Fruit fly (Drosophila melanogaster) whole organism, larva: ENCODE results near the gene Cpr72Ea.

Source experiments
- noc ChIP-seq: fragments of 200-800 bp; sonication (Bioruptor generic); optimal IDR thresholded peaks from 3 replicates; lab custom pipeline; 2019; ENCODE audit warnings: missing biosample characterization, mild to moderate bottlenecking, missing genetic modification characterization, moderate library complexity

Cpr72Ea gene

DNA sequence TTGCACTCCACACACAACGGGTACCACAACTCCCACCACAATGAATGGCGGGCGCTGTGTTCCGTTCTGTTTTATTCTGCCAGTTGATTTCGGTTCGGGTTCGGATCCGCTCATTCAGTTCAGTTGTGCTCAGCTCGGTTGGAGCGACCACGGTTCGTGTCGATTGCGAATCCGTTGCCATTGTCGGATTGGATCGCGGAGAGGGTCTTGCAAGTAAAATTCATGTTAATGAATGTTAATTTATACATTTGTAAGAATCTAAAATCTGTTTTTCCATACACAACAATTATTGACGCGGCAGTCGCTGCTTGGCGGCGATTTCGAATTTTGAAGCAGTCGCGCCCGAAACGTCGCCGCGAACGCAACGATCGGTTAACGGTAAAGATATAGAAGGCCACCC is 32.1 kb downstream of the Cpr72Ea start, which contains the start of gene Gagr:
Gagr (plus strand) TSS at position 81 of the 400 bp plus-strand sequence.
- no peak for TF ChIP-seq noc (tag; lab: Kevin White, UChicago)

DNA sequence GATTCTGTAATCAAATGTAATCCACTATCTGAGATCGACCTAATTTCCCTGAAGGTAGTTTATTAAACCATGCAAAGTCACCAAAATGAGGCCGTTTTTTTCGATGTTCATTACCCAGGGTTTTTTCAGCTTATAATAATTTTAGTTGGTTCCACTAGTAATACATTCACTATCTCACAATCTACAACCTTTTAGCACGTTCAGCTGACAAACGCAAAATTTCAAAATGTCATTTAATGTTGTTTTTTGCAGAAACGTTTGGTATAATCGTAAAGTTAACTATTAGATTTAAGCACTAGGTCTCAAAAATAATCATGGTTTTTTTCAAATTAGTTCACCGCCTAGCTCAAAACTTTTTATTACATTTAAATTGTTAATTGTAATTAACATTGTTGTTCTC is 37.8 kb downstream of the Cpr72Ea start, which contains the start of gene CG44836:
CG44836 (minus strand) TSS at position 101 of the 400 bp plus-strand sequence.
- no peak for TF ChIP-seq noc (tag; lab: Kevin White, UChicago)

DNA sequence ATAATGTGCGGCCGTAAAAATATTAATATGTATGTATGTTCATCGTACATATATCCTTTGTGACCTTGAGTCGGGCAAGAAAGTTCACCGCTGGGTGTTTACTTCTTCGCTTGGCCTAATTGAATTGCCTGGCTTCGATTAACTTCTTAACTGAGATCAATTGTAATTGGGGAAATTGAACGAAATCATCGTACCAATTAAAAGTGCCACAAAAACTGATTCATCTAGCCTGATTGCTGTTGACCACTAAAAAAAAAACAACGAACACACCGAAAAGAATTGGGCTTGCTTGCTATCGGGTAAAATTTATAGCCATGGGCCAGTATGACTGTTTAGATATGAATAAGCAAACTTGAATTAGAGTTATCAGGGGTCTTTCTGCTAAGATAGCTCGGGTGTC is 39.9 kb downstream of the Cpr72Ea start:
- no peak for TF ChIP-seq noc (tag; lab: Kevin White, UChicago)

DNA sequence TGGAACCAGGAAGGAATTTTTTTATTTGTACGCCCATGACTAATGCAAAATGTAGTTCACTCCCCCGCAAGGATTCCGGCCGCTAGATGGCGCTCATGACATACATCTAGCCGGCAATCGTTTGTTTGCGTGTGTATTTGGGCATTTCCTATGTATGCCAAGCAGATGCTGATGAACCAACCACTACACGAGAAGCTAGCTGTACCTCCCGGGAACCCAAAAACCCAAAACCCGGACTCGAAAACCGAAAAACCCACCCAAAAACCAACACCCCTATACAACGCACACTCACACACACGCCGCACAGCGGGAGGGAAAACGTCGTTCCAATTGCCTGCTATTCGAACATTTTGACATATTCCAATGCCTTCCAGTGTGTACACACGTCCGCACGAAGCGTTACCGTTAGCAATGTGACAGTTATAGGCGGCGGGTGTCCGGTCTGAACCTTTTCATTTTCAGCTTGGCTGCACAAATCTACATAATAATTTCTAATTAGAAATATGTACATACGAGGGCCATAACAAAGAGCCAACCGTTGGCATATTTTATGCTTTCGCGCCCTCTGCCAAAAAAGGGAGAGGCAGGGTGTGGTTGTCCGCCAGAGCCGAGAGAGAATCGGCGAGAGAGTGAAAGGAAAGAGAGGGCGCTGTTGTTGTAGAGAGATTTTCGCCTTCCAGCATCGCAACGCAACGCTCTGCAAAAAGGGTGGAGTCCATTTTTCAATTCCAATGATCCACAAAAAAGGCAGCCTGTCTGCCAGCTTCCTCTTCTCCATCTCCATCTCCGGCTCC is 45.6 kb downstream of the Cpr72Ea start:
- TF ChIP-seq noc (tag; lab: Kevin White, UChicago): no peak

DNA sequence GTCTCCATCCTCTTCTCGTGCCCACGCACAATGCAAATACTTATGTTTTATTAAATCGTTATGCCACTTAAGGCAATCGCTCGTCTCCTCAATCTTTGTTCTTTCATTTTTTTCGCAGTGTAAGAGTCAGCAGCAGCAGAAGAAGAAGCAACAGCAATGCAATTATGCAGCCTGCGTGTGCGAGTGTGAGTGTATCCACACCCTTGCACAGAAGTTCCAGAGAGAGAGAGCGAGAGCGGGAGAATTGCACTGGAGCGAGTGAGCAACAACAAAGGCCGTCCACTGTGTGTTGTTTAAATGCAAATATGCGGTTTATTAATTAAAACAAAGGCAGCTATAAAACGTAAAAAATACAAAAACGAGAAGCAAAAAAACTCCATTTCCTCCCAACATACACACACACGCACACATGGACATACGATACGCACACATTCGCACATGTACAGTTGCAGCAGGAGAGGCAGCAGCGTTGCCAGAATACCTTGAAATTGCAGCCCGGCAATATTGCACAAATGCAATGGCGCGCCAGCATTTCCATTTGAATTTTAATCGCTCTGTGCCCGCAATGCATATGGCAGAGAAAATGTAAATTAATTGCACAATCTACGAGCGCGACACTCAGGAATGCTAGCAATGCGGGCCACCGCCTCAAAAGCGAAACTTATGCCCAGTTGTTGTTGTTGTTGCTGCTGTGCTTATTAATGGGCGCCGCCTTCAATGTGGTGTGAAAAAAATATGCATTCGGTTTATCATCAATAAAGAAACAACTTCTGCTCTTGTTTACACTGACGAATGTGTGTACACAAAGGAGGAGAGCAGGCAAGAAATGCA is 46.4 kb downstream of the Cpr72Ea start:
- TF ChIP-seq noc (tag; lab: Kevin White, UChicago): no peak

DNA sequence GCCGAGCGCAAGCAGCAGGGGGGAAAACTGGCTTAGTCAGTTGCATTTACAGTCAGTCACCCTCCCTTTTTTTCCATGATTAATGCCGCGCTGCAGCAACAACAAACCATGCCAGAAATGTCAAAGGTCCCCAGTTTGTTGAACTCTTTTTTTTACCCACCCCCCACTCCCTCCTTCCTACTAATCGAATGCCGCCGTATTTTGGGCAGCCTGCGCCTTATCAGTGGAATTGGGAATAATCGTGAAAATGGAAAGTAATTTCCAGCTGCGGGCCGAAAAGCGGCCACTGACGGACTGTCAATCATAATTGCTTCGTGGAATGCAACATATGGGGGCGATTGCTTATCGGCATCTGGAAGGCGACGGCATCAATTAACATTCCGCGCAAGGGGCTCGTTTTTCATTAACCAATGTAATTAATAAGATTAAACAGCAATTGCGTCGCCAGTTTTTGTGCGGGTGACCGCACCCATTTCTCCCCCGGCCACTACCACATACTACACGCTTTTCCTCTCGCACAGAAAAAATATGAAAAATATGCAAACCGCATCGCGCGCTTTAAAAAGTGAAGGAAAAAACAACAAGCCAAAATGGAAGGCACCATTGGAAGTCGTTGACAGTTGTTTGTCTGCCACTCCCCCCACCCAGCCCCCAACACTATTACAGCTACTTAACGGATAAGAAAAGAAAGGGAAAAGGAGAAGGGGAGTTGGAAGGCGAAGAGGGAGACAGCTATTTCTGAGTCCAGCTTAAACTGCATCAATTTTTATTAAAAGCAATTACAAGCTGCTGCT is 47.2 kb downstream of the Cpr72Ea start:
- TF ChIP-seq noc (tag; lab: Kevin White, UChicago): no peak

DNA sequence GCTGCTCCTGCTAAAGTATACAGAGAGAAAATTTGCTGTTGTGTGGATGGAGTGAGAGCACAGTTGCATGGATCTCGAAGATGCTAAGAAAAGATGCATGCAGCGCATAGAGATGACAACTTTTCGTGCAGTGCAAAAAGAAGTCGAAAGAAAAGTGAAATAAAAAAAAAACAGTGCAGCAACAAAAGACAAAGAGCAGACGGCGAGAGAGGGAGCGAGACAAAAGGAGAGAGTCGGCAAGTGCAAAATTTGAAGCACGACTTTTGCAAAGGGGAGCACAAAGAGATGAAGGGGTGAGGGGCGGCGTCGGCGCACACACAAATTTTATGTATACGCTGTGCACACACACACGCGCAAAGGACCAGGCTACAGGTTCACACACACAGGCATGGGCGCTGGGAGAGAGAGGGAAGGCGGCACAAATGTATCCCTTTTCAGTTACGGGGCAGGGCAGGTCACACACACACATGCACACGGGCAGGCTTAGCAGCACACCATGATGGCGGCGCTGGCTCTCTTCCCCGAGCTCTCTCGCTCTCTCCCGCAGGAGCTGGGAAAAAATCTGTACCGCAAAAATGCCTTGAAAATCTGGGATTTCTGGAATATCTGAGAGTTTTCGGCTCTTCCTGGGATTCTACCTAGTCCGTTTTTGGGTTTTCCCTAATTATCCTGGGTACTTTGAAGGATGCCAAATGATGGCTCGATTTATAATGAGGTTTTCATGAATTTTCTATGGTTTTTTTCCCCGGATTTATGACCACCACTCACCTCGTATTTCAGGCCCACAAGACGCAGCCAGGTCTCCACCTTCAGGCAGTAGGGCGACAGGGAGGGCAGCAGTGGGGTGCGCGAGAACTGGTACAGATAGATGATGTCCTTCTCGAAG is 48.1 kb downstream of the Cpr72Ea start:
- no peak for TF ChIP-seq noc (tag; lab: Kevin White, UChicago)

DNA sequence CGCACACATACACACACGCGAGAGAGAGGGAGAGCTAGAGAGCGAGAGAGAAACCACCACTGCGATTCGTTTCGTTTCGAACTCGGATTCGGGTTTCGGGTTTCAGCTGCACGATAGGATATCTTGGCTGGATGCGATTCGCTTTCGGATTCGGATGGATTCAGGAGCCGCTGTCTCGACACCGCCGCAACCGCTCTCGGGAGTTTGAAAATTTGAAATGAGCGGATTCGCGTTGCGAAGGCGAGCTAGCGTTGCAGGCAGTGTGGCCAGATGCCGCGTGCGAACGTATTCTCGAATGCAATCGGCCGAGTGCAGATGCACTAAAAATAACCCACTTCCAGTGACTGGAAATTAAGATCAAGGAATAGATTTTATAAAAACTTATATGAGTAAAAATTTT is 49.2 kb downstream of the Cpr72Ea start, which contains the start of gene fax:
fax (minus strand) TSS at position 263 of the 400 bp plus-strand sequence.
- TF ChIP-seq noc (tag; lab: Kevin White, UChicago): no peak

DNA sequence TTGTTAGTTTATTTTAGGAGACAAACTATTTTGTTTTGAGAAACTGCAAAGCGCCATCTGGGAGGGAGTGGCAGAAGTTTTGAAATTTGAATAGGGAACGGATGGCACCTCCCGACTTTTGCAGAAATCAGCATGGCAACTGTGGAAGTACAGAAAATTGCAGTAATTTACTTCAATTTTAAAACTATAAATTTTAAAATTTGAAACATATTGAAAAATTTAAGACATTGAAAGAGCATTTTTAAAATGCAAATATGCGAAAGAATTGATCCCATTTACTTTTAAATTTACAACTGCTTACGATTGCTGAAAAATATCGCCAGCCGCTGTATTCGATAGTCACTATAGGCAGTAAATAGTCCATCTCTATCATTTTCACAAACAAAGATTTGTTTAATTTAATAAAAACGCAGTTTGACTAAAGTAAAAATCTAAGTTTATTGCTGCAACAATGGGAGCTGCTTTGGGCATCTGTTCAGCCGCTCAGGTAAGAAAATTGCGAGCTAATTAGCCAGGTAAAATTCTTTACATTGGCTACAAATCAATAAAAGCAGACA is 50.1 kb downstream of the Cpr72Ea start, which contains the start of gene Serinc:
Serinc (plus strand) TSS at position 329 of the 557 bp plus-strand sequence.
- no peak for TF ChIP-seq noc (tag; lab: Kevin White, UChicago)
